Worm (Caenorhabditis elegans) whole organism, L4/young adult: ENCODE data around the gene txdc-9.

ENCODE experiments used
- W03F9.2 ChIP-seq: fragments of 150-350 bp; optimal IDR thresholded peaks from 2 replicates; lab custom pipeline; 2014; ENCODE audit warnings: missing biosample characterization, missing genetic modification characterization
- dao-5 ChIP-seq: sonication (generic microtip); optimal IDR thresholded peaks from 2 replicates; lab custom pipeline; 2016; ENCODE audit warnings: missing genotype, missing genetic modification characterization, moderate library complexity, missing compliant biosample characterization
- him-1 ChIP-seq: sonication (generic microtip); optimal IDR thresholded peaks from 2 replicates; lab custom pipeline; 2016; ENCODE audit warnings: missing genotype, missing genetic modification reagents, missing genetic modification characterization, missing compliant biosample characterization

The txdc-9 gene

ce11 chrIII:6411914-6412313 lies 20.1 kb upstream of the txdc-9 start, which contains the start of gene C05D11.5:
Gene C05D11.5, minus strand, starts transcription at chrIII:6412014.
- TF ChIP-seq dao-5 (tag; lab: Kevin White, UChicago) (no peak), him-1 (tag; lab: Kevin White, UChicago) (no peak), W03F9.2 (tag; lab: Kevin White, UChicago) (no peak)

ce11 chrIII:6415306-6415973 lies 16.5 kb upstream of the txdc-9 start, which contains the start of gene nas-4:
Gene nas-4, minus strand, starts transcription at chrIII:6415656.
- no peak for TF ChIP-seq him-1 (tag; lab: Kevin White, UChicago)
- no peak for TF ChIP-seq W03F9.2 (tag; lab: Kevin White, UChicago)
- no peak for TF ChIP-seq dao-5 (tag; lab: Kevin White, UChicago)

ce11 chrIII:6418254-6418653 lies 13.7 kb upstream of the txdc-9 start:
- TF ChIP-seq him-1 (tag; lab: Kevin White, UChicago) (no peak), W03F9.2 (tag; lab: Kevin White, UChicago) (no peak), dao-5 (tag; lab: Kevin White, UChicago) (no peak)

ce11 chrIII:6419409-6419944 lies 12.5 kb upstream of the txdc-9 start, which contains the start of gene atgl-1:
Gene atgl-1, minus strand, starts transcription at chrIII:6419459.
- no peak for TF ChIP-seq him-1 (tag; lab: Kevin White, UChicago)
- TF ChIP-seq W03F9.2 (tag; lab: Kevin White, UChicago) = no peak
- TF ChIP-seq dao-5 (tag; lab: Kevin White, UChicago) = no peak

ce11 chrIII:6420201-6420600 lies 11.8 kb upstream of the txdc-9 start:
- no peak for TF ChIP-seq W03F9.2 (tag; lab: Kevin White, UChicago)

- TF ChIP-seq W03F9.2 (tag; lab: Kevin White, UChicago) = peak; percentile 60
- no peak for TF ChIP-seq dao-5 (tag; lab: Kevin White, UChicago)
- no peak for TF ChIP-seq him-1 (tag; lab: Kevin White, UChicago)
Measured at ce11 chrIII:6420995-6421404, 11.0 kb upstream of the txdc-9 start.

ce11 chrIII:6421473-6421872 lies 10.5 kb upstream of the txdc-9 start:
- TF ChIP-seq W03F9.2 (tag; lab: Kevin White, UChicago) (no peak), dao-5 (tag; lab: Kevin White, UChicago) (no peak), him-1 (tag; lab: Kevin White, UChicago) (no peak)

ce11 chrIII:6421973-6422511 lies 9.9 kb upstream of the txdc-9 start:
- TF ChIP-seq him-1 (tag; lab: Kevin White, UChicago) (no peak), W03F9.2 (tag; lab: Kevin White, UChicago) (no peak), dao-5 (tag; lab: Kevin White, UChicago) (no peak)

- TF ChIP-seq him-1 (tag; lab: Kevin White, UChicago) (no peak), W03F9.2 (tag; lab: Kevin White, UChicago) (no peak), dao-5 (tag; lab: Kevin White, UChicago) (no peak)
Measured at ce11 chrIII:6422721-6423120, 9.3 kb upstream of the txdc-9 start.

ce11 chrIII:6427205-6427604 lies 4.8 kb upstream of the txdc-9 start, which contains the start of gene C05D11.8:
Gene C05D11.8, minus strand, starts transcription at chrIII:6427305.
- no peak for TF ChIP-seq W03F9.2 (tag; lab: Kevin White, UChicago)

ce11 chrIII:6430834-6431233 lies 1.1 kb upstream of the txdc-9 start, which contains the start of gene popl-1:
Gene popl-1, minus strand, starts transcription at chrIII:6430934.
- no peak for TF ChIP-seq W03F9.2 (tag; lab: Kevin White, UChicago)
- no peak for TF ChIP-seq dao-5 (tag; lab: Kevin White, UChicago)
- TF ChIP-seq him-1 (tag; lab: Kevin White, UChicago) = no peak

- TF ChIP-seq him-1 (tag; lab: Kevin White, UChicago) (no peak), dao-5 (tag; lab: Kevin White, UChicago) (no peak), W03F9.2 (tag; lab: Kevin White, UChicago) (no peak)
Measured at ce11 chrIII:6432939-6433338, 961 bp downstream of the txdc-9 start, which contains the start of gene vps-16. Gene vps-16, plus strand, starts transcription at chrIII:6433239.

ce11 chrIII:6436308-6436707 lies 4.3 kb downstream of the txdc-9 start, which contains the start of gene C05D11.1:
Gene C05D11.1, plus strand, starts transcription at chrIII:6436608.
- no peak for TF ChIP-seq dao-5 (tag; lab: Kevin White, UChicago)
- TF ChIP-seq him-1 (tag; lab: Kevin White, UChicago) = no peak
- TF ChIP-seq W03F9.2 (tag; lab: Kevin White, UChicago) = no peak
